Worm (Caenorhabditis elegans) whole organism, L2 larva: Measurements from ENCODE around the gene marb-1.

Source experiments
- F13H6.1 ChIP-seq: sonication (generic microtip); optimal IDR thresholded peaks from 2 replicates; lab custom pipeline; 2016; ENCODE audit warnings: missing genetic modification characterization, missing compliant biosample characterization
- R02D3.7 ChIP-seq: fragments of 150-350 bp; optimal IDR thresholded peaks from 2 replicates; lab custom pipeline; 2014; ENCODE audit warnings: missing biosample characterization, missing genetic modification characterization
- Y55F3AM.14 ChIP-seq: fragments of 200-800 bp; sonication (Bioruptor generic); optimal IDR thresholded peaks from 2 replicates; lab custom pipeline; 2018; ENCODE audit warnings: mild to moderate bottlenecking, missing genetic modification characterization, missing compliant biosample characterization
- ZK546.5 ChIP-seq: sonication (generic microtip); optimal IDR thresholded peaks from 2 replicates; lab custom pipeline; 2017; ENCODE audit warnings: missing biosample characterization, missing genetic modification characterization
- alr-1 ChIP-seq: fragments of 150-350 bp; optimal IDR thresholded peaks from 2 replicates; lab custom pipeline; 2014; ENCODE audit warnings: missing biosample characterization, missing genetic modification characterization
- aly-2 ChIP-seq: fragments of 150-350 bp; optimal IDR thresholded peaks from 2 replicates; lab custom pipeline; 2014; ENCODE audit warnings: missing biosample characterization, missing genetic modification characterization
- ama-1 ChIP-seq: fragments of 150-350 bp; optimal IDR thresholded peaks from 2 replicates; lab custom pipeline; 2018; ENCODE audit warnings: inconsistent platforms
- blmp-1 ChIP-seq: sonication (generic microtip); optimal IDR thresholded peaks from 2 replicates; lab custom pipeline; 2017; ENCODE audit warnings: missing genetic modification characterization, mild to moderate bottlenecking, missing compliant biosample characterization, antibody characterized with exemption, moderate library complexity; ENCODE audit not compliant: insufficient read depth
- ceh-16 ChIP-seq: fragments of 150-350 bp; optimal IDR thresholded peaks from 2 replicates; lab custom pipeline; 2014; ENCODE audit warnings: missing biosample characterization, missing genetic modification characterization
- ceh-82 ChIP-seq: fragments of 150-350 bp; optimal IDR thresholded peaks from 2 replicates; lab custom pipeline; 2014; ENCODE audit warnings: missing biosample characterization, missing genetic modification characterization
- crh-2 ChIP-seq: sonication (generic microtip); optimal IDR thresholded peaks from 2 replicates; lab custom pipeline; 2017; ENCODE audit warnings: missing biosample characterization, missing genetic modification characterization
- elt-1 ChIP-seq: fragments of 150-350 bp; optimal IDR thresholded peaks from 2 replicates; lab custom pipeline; 2014; ENCODE audit warnings: missing biosample characterization, missing genetic modification characterization
- elt-3 ChIP-seq: sonication (generic microtip); optimal IDR thresholded peaks from 2 replicates; lab custom pipeline; 2017; ENCODE audit warnings: missing biosample characterization, missing genetic modification characterization
- fos-1 ChIP-seq: fragments of 150-350 bp; optimal IDR thresholded peaks from 2 replicates; lab custom pipeline; 2014; ENCODE audit warnings: missing biosample characterization, missing genetic modification characterization
- lin-11 ChIP-seq: fragments of 150-350 bp; sonication (generic microtip); optimal IDR thresholded peaks from 2 replicates; lab custom pipeline; 2014; ENCODE audit warnings: missing biosample characterization, missing genetic modification characterization, inconsistent platforms, mixed read lengths
- lin-13 ChIP-seq: fragments of 150-350 bp; optimal IDR thresholded peaks from 2 replicates; lab custom pipeline; 2014; ENCODE audit warnings: missing biosample characterization, missing genetic modification reagents, missing genetic modification characterization
- lin-39 ChIP-seq: fragments of 150-350 bp; optimal IDR thresholded peaks from 2 replicates; lab custom pipeline; 2014; ENCODE audit warnings: missing biosample characterization, missing genetic modification reagents, missing genetic modification characterization
- nhr-10 ChIP-seq: sonication (generic microtip); optimal IDR thresholded peaks from 2 replicates; lab custom pipeline; 2017; ENCODE audit warnings: missing biosample characterization, missing genetic modification characterization
- nhr-11 ChIP-seq: fragments of 150-350 bp; optimal IDR thresholded peaks from 2 replicates; lab custom pipeline; 2014; ENCODE audit warnings: missing biosample characterization, missing genetic modification characterization
- nhr-12 ChIP-seq: fragments of 150-350 bp; optimal IDR thresholded peaks from 2 replicates; lab custom pipeline; 2014; ENCODE audit warnings: missing biosample characterization, missing genetic modification characterization
- nhr-129 ChIP-seq: fragments of 150-350 bp; optimal IDR thresholded peaks from 2 replicates; lab custom pipeline; 2014; ENCODE audit warnings: missing biosample characterization, missing genetic modification characterization
- nhr-21 ChIP-seq: fragments of 150-350 bp; optimal IDR thresholded peaks from 2 replicates; lab custom pipeline; 2014; ENCODE audit warnings: missing biosample characterization, missing genetic modification characterization
- nhr-237 ChIP-seq: fragments of 150-350 bp; optimal IDR thresholded peaks from 2 replicates; lab custom pipeline; 2014; ENCODE audit warnings: missing biosample characterization, missing genetic modification characterization
- nhr-25 ChIP-seq: fragments of 150-350 bp; sonication (generic microtip); optimal IDR thresholded peaks from 3 replicates; lab custom pipeline; 2014; ENCODE audit warnings: missing biosample characterization, missing genetic modification characterization
- nhr-6 ChIP-seq: fragments of 150-350 bp; optimal IDR thresholded peaks from 2 replicates; lab custom pipeline; 2014; ENCODE audit warnings: missing biosample characterization, missing genetic modification characterization
- nhr-77 ChIP-seq: fragments of 150-350 bp; optimal IDR thresholded peaks from 2 replicates; lab custom pipeline; 2014; ENCODE audit warnings: missing biosample characterization, missing genetic modification characterization
- peb-1 ChIP-seq: fragments of 150-350 bp; optimal IDR thresholded peaks from 2 replicates; lab custom pipeline; 2014; ENCODE audit warnings: missing biosample characterization, missing genetic modification characterization
- skn-1 ChIP-seq: sonication (generic microtip); optimal IDR thresholded peaks from 2 replicates; lab custom pipeline; 2017; ENCODE audit warnings: missing biosample characterization, missing genetic modification characterization
- snpc-4 ChIP-seq: fragments of 150-350 bp; optimal IDR thresholded peaks from 2 replicates; lab custom pipeline; 2014; ENCODE audit warnings: missing biosample characterization, missing genetic modification characterization
- unc-55 ChIP-seq: fragments of 150-350 bp; sonication (generic microtip); optimal IDR thresholded peaks from 3 replicates; lab custom pipeline; 2014; ENCODE audit warnings: missing biosample characterization, missing genetic modification reagents, missing genetic modification characterization
- unc-62 ChIP-seq: fragments of 150-350 bp; optimal IDR thresholded peaks from 2 replicates; lab custom pipeline; 2014; ENCODE audit warnings: missing biosample characterization, missing genetic modification reagents, missing genetic modification characterization
- zag-1 ChIP-seq: fragments of 150-350 bp; optimal IDR thresholded peaks from 2 replicates; lab custom pipeline; 2014; ENCODE audit warnings: missing biosample characterization, missing genetic modification characterization
- ztf-11 ChIP-seq: sonication (generic microtip); optimal IDR thresholded peaks from 2 replicates; lab custom pipeline; 2017; ENCODE audit warnings: missing biosample characterization, missing genetic modification characterization
- ztf-4 ChIP-seq: fragments of 150-350 bp; optimal IDR thresholded peaks from 2 replicates; lab custom pipeline; 2014; ENCODE audit warnings: missing biosample characterization, missing genetic modification characterization

marb-1 gene

DNA sequence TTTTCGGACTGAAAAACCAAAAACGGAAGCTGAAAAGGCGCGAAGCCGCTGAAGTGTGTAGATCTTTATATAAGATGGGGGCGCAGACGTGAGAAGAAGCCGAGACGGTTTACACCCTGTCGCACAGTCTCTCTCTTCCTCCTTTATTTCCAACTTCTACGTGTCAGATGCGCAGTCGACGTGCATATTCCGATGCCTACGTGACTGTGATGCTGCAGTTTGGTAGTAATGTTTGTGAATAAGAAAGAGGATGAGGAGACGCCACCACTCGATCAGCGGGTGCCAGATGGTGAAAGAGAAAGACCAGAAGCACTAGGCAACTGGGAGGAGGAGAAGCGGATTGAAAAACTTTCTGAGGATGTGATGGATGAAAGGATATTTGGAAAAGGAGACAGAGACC, 9.4 kb upstream of the marb-1 start:
- TF ChIP-seq nhr-77 (tag; lab: Kevin White, UChicago) (no peak), nhr-21 (tag; lab: Kevin White, UChicago) (no peak), ama-1 (no peak), F13H6.1 (tag; lab: Kevin White, UChicago) (no peak), nhr-129 (peak; percentile 5)

DNA sequence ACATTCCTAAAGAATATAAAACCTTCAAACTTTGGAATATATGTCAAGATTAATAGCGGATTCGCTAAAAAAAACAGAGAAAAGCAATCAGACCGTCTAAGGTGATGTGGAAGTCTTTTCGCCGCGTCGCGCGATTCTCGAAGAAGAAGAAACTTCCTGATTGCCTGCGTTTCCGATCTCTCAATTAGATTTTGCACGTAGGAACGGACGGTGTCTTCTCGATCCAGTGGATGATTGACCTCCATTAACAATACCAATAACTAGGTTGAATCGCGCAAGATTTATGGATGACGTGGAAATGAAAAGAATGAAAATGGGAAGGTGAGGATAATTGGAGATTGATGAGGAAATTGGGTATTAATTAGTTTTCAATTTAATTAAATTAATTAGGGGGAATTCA, 8.3 kb upstream of the marb-1 start:
- TF ChIP-seq ama-1 = peak; percentile 22
- TF ChIP-seq F13H6.1 (tag; lab: Kevin White, UChicago) = no peak
- TF ChIP-seq nhr-129 = peak; percentile 43

DNA sequence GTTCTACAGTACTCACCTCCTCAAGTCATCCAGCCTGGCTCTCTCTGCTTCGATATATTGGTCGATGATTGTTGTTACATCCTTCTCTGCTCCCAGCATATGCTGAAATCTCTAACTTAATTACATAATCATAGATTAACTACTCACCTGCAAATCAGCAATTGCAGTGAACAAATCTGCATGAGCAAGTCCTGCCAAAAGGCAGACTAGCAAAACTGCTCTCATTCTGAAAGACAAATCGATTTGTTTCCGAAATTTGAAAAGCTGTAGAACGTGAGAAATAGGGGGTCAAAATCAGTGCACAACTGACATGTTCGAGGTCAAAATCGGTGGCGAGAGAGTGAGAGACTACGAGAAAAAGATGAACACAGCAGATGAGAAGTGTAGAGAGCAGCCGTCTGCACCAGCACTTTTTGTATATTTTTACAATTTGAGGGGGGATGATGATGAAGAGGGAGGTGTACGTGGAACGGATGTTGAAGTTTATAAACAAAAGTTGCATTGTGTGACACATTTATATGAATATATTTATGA, 7.0 kb upstream of the marb-1 start, which contains the start of gene phy-2:
TSS of gene phy-2 (minus strand) at position 226 of the 534 bp plus-strand sequence.
- TF ChIP-seq nhr-129 = peak; percentile 22
- no peak for TF ChIP-seq lin-39 (tag; lab: Kevin White, UChicago)

DNA sequence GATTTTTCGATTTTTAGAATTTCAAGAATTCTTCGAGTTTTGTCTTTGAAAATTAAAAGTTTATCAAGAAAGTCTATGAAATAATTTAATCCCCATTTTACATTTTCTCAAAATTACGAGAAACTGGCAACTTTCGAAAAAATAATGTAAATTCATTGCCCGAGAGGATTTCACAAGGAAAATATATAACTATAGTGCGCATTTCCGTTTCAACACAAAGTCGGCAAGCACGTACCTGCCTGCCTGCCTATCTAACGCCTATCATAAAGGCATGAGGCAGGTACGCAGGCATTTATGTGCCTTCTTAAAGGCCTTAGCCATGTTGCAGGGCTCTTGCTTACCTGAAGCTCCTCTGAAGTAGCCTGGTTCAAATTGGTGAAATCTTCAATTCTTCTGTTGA, 4.0 kb upstream of the marb-1 start:
- no peak for TF ChIP-seq aly-2 (tag; lab: Kevin White, UChicago)
- no peak for TF ChIP-seq fos-1 (tag; lab: Kevin White, UChicago)
- no peak for TF ChIP-seq nhr-12 (tag; lab: Kevin White, UChicago)
- no peak for TF ChIP-seq ztf-11 (tag; lab: Kevin White, UChicago)
- TF ChIP-seq nhr-129 = no peak
- TF ChIP-seq unc-62 (GFP tag; lab: Kevin White, UChicago) = no peak
- no peak for TF ChIP-seq nhr-237
- no peak for TF ChIP-seq ztf-4
- no peak for TF ChIP-seq ZK546.5 (tag; lab: Kevin White, UChicago)
- no peak for TF ChIP-seq ceh-82 (tag; lab: Kevin White, UChicago)
- no peak for TF ChIP-seq unc-55 (GFP tag; lab: Kevin White, UChicago)

DNA sequence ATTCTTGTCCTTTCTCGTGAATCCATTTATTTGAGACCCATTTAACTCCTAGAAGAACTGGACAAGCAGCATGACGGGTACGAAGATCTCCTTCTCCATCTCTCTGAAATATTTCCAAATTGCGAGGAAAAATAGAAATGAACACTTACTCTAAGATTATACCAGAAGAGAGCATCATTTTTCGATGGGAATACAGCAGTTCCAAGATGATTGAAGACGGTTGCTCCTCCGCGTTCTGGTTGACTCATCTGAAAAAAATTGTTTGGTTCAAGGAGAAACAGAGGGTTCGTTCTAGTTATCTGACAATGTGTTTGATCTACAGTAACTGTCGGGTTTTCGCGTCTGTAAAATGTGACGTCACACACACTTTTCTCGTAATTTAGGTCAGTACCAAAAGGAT, 2.5 kb upstream of the marb-1 start:
- no peak for TF ChIP-seq ZK546.5 (tag; lab: Kevin White, UChicago)
- no peak for TF ChIP-seq elt-1 (tag; lab: Kevin White, UChicago)
- TF ChIP-seq lin-11 (tag; lab: Kevin White, UChicago) = no peak
- TF ChIP-seq peb-1 (tag; lab: Kevin White, UChicago) = no peak

DNA sequence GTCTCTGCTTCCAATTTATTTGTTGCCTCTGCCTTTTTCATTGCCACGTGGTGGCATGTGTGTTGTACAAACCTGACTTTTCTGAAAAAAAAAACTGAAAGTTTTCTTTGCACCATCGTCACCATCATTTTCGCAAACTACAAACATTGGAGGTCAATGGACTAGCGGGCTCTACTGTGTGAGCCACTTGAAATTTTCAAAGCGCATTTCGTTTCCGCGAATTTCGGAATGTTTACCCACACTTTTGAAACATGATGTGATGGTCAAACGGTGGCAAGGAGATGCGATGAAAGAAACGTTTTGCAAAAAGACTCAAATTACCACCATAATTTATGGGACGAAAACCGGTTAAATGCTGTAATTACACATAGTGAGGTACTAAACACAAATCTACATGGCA, 937 bp downstream of the marb-1 start:
- TF ChIP-seq nhr-10 (tag; lab: Kevin White, UChicago) (no peak), nhr-129 (peak; percentile 47), fos-1 (tag; lab: Kevin White, UChicago) (no peak), ama-1 (peak; percentile 51)
- TF ChIP-seq, all 48 proteins: peak for 2

DNA sequence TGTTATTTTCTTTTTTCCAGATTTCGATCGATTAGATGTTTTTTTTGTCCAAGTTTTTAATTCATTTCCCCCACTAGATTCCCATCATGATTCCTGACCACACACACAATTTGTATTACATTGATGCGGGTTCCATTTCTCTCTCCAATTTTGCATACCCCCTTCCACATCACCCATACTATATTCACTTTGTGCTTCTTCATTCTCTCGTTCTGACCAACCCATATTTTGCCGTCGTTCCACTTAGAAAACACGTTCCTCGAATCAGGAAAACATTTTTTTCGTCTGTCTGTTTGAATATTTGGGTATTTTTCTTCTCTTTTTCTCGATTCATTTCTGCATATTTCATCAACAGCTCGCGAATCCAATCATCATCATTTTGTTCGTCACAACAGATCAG, 1.4 kb downstream of the marb-1 start:
- no peak for TF ChIP-seq ceh-82 (tag; lab: Kevin White, UChicago)
- TF ChIP-seq nhr-6 (tag; lab: Kevin White, UChicago) = no peak
- TF ChIP-seq nhr-11 (tag; lab: Kevin White, UChicago) = no peak
- TF ChIP-seq R02D3.7 (tag; lab: Kevin White, UChicago) = no peak
- no peak for TF ChIP-seq nhr-25 (tag; lab: Kevin White, UChicago)
- no peak for TF ChIP-seq peb-1 (tag; lab: Kevin White, UChicago)
- TF ChIP-seq aly-2 (tag; lab: Kevin White, UChicago) = no peak
- TF ChIP-seq ztf-4 = no peak
- no peak for TF ChIP-seq crh-2 (tag; lab: Kevin White, UChicago)
- TF ChIP-seq Y55F3AM.14 (GFP tag; lab: Kevin White, UChicago) = no peak
- no peak for TF ChIP-seq blmp-1
- TF ChIP-seq lin-13 = no peak
- no peak for TF ChIP-seq alr-1
- TF ChIP-seq snpc-4 = no peak
- TF ChIP-seq elt-3 = no peak
- no peak for TF ChIP-seq zag-1 (tag; lab: Kevin White, UChicago)
- no peak for TF ChIP-seq lin-11 (tag; lab: Kevin White, UChicago)
- TF ChIP-seq ceh-16 = no peak
- no peak for TF ChIP-seq skn-1 (tag; lab: Kevin White, UChicago)
- TF ChIP-seq, all 48 proteins: peak for 0
